Worm (Caenorhabditis elegans): ENCODE data around the gene med-1.

DNA sequence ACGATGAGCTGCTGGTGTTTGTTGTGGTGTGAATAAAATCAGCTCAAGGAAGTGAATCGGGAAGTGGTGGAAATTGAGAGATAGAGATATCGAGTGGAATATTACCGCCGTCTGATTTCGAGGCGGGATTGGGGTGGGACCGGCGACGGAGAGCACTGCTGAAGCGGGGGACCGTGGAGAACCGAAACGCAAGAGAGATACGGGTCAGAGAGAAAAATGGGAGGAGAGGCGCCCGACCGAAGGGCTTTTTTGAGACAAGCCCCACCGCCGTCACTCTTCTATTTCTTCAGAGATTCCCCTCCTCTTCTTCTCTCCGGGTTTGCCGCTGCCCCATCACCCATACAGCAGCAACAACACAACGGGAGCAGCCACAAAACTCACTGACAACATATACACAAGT lies 24.4 kb upstream of the med-1 start:
- TF ChIP-seq hlh-8 (tag; optimal IDR thresholded peaks at IDR 0.05): no peak
- no peak for TF ChIP-seq fkh-10 (GFP tag; optimal IDR thresholded peaks at IDR 0.05)
- no peak for TF ChIP-seq unc-3 (GFP tag; conservative IDR thresholded peaks at IDR 0.05)
- no peak for TF ChIP-seq unc-3 (tag; optimal IDR thresholded peaks at IDR 0.05)
- no peak for TF ChIP-seq nhr-11 (tag; optimal IDR thresholded peaks at IDR 0.05)
- peak; percentile 3 for TF ChIP-seq ceh-18 (tag; optimal IDR thresholded peaks at IDR 0.05)
- TF ChIP-seq T23F11.4 (GFP tag; optimal IDR thresholded peaks at IDR 0.05): no peak

Data from whole organism, late embryonic.